Fruit fly (Drosophila melanogaster) whole organism, adult: ENCODE results near the gene Nmdmc.

ENCODE experiments used
- CG11617 ChIP-seq: fragments of 200-800 bp; sonication (Bioruptor generic); optimal IDR thresholded peaks from 2 replicates; lab custom pipeline; 2017; ENCODE audit warnings: mild to moderate bottlenecking, missing biosample characterization, missing genetic modification reagents, missing genetic modification characterization
- CG12768 ChIP-seq: fragments of 200-800 bp; sonication (Bioruptor generic); optimal IDR thresholded peaks from 2 replicates; lab custom pipeline; 2017; ENCODE audit warnings: missing biosample characterization, missing genetic modification characterization, mild to moderate bottlenecking, moderate library complexity, missing genetic modification reagents
- CG14711 ChIP-seq: fragments of 200-800 bp; sonication (Bioruptor generic); optimal IDR thresholded peaks from 2 replicates; lab custom pipeline; 2018; ENCODE audit warnings: missing biosample characterization, mild to moderate bottlenecking, missing genetic modification characterization, moderate library complexity
- CG1620 ChIP-seq: fragments of 200-800 bp; sonication (Bioruptor generic); optimal IDR thresholded peaks from 2 replicates; lab custom pipeline; 2016; ENCODE audit warnings: missing biosample characterization, missing genetic modification characterization
- CG33017 ChIP-seq: fragments of 200-800 bp; sonication (Bioruptor generic); optimal IDR thresholded peaks from 2 replicates; lab custom pipeline; 2018; ENCODE audit warnings: missing biosample characterization, mild to moderate bottlenecking, missing genetic modification characterization, moderate library complexity
- CG5204 ChIP-seq: fragments of 200-800 bp; sonication (Bioruptor generic); optimal IDR thresholded peaks from 2 replicates; lab custom pipeline; 2016; ENCODE audit warnings: missing biosample characterization, missing genetic modification characterization
- CG7045 ChIP-seq: fragments of 200-800 bp; sonication (Bioruptor generic); optimal IDR thresholded peaks from 2 replicates; lab custom pipeline; 2017; ENCODE audit warnings: missing biosample characterization, mild to moderate bottlenecking, missing genetic modification characterization
- CG7101 ChIP-seq: fragments of 200-800 bp; sonication (Bioruptor generic); optimal IDR thresholded peaks from 2 replicates; lab custom pipeline; 2018; ENCODE audit warnings: missing biosample characterization, mild to moderate bottlenecking, missing genetic modification characterization, moderate library complexity
- Clk ChIP-seq: fragments of 200-800 bp; sonication (Bioruptor generic); optimal IDR thresholded peaks from 2 replicates; lab custom pipeline; 2017; ENCODE audit warnings: missing biosample characterization, missing genetic modification characterization
- Crg-1 ChIP-seq: fragments of 200-800 bp; sonication (Bioruptor generic); optimal IDR thresholded peaks from 2 replicates; lab custom pipeline; 2016; ENCODE audit warnings: missing biosample characterization, missing genetic modification characterization
- Hr96 ChIP-seq: fragments of 200-800 bp; sonication (Bioruptor generic); optimal IDR thresholded peaks from 2 replicates; lab custom pipeline; 2016; ENCODE audit warnings: missing biosample characterization, missing genetic modification characterization
- Mnt ChIP-seq: fragments of 200-800 bp; sonication (Bioruptor generic); optimal IDR thresholded peaks from 2 replicates; lab custom pipeline; 2016; ENCODE audit warnings: missing biosample characterization, mild to moderate bottlenecking, missing genetic modification characterization
- bab1 ChIP-seq: fragments of 200-800 bp; sonication (Bioruptor generic); optimal IDR thresholded peaks from 3 replicates; lab custom pipeline; 2019; ENCODE audit warnings: missing biosample characterization, mild to moderate bottlenecking, missing genetic modification characterization, moderate library complexity
- cic ChIP-seq: fragments of 200-800 bp; sonication (Bioruptor generic); optimal IDR thresholded peaks from 2 replicates; lab custom pipeline; 2017; ENCODE audit warnings: missing biosample characterization, mild to moderate bottlenecking, missing genetic modification characterization, moderate library complexity
- cnc ChIP-seq, 2 experiments: fragments of >200 bp; optimal IDR thresholded peaks; 2 replicates each; lab custom pipeline; 2017
- kay ChIP-seq: fragments of 200-800 bp; sonication (Bioruptor generic); peaks from one replicate; lab custom pipeline; 2016; ENCODE audit warnings: missing biosample characterization, missing genetic modification characterization, borderline replicate concordance
- ovo ChIP-seq: fragments of 200-800 bp; sonication (Bioruptor generic); optimal IDR thresholded peaks from 2 replicates; lab custom pipeline; 2016; ENCODE audit warnings: missing biosample characterization, missing genetic modification characterization
- pad ChIP-seq: fragments of 200-800 bp; sonication (Bioruptor generic); optimal IDR thresholded peaks from 3 replicates; lab custom pipeline; 2017; ENCODE audit warnings: missing biosample characterization, missing genetic modification characterization, mild to moderate bottlenecking, moderate library complexity, missing genetic modification reagents
- tj ChIP-seq: fragments of 200-800 bp; sonication (Bioruptor generic); optimal IDR thresholded peaks from 3 replicates; lab custom pipeline; 2017; ENCODE audit warnings: missing biosample characterization, mild to moderate bottlenecking, missing genetic modification characterization, moderate library complexity
- toe ChIP-seq: fragments of 200-800 bp; sonication (Bioruptor generic); optimal IDR thresholded peaks from 2 replicates; lab custom pipeline; 2016; ENCODE audit warnings: missing biosample characterization, missing genetic modification characterization

Gene Nmdmc

dm6 chr3R:9069874-9070273, 19.5 kb upstream of the Nmdmc start:
- no peak for TF ChIP-seq CG12768 (GFP tag; lab: Kevin White, UChicago)
- TF ChIP-seq cic (GFP tag; lab: Kevin White, UChicago): no peak
- TF ChIP-seq CG14711 (tag; lab: Kevin White, UChicago): no peak
- no peak for TF ChIP-seq kay (GFP tag; lab: Kevin White, UChicago)
- TF ChIP-seq Clk (GFP tag; lab: Kevin White, UChicago): no peak
- TF ChIP-seq CG5204: no peak
- TF ChIP-seq cnc (optimal IDR thresholded peaks at IDR 0.05; lab: Kevin White, UChicago): no peak
- TF ChIP-seq CG11617 (GFP tag; lab: Kevin White, UChicago): no peak
- TF ChIP-seq Crg-1 (GFP tag; lab: Kevin White, UChicago): no peak
- no peak for TF ChIP-seq Hr96 (GFP tag; lab: Kevin White, UChicago)
- no peak for TF ChIP-seq CG33017 (tag; lab: Kevin White, UChicago)
- TF ChIP-seq CG7045 (GFP tag; lab: Kevin White, UChicago): no peak
- no peak for TF ChIP-seq tj (GFP tag; lab: Kevin White, UChicago)
- no peak for TF ChIP-seq toe (GFP tag; lab: Kevin White, UChicago)
- TF ChIP-seq CG7101: no peak
- TF ChIP-seq ovo: no peak
- no peak for TF ChIP-seq bab1 (GFP tag; lab: Kevin White, UChicago)
- TF ChIP-seq pad: no peak
- no peak for TF ChIP-seq Mnt (GFP tag; lab: Kevin White, UChicago)

- TF ChIP-seq ovo: no peak
- no peak for TF ChIP-seq CG33017 (tag; lab: Kevin White, UChicago)
- TF ChIP-seq Hr96 (GFP tag; lab: Kevin White, UChicago): no peak
- TF ChIP-seq tj (GFP tag; lab: Kevin White, UChicago): no peak
- no peak for TF ChIP-seq CG1620 (GFP tag; lab: Kevin White, UChicago)
- TF ChIP-seq Mnt (GFP tag; lab: Kevin White, UChicago): no peak
- TF ChIP-seq Crg-1 (GFP tag; lab: Kevin White, UChicago): no peak
- no peak for TF ChIP-seq pad
- no peak for TF ChIP-seq CG12768 (GFP tag; lab: Kevin White, UChicago)
These were observed 18.1 kb upstream of the Nmdmc start for dm6 chr3R:9068418-9068817.

dm6 chr3R:9064874-9065273, 14.5 kb upstream of the Nmdmc start, which contains the start of the genes beag and Ada:
Gene beag, minus strand, starts transcription at chr3R:9065078.
Gene Ada, plus strand, starts transcription at chr3R:9065183.
- TF ChIP-seq CG7045 (GFP tag; lab: Kevin White, UChicago): no peak
- TF ChIP-seq CG12768 (GFP tag; lab: Kevin White, UChicago): no peak
- TF ChIP-seq cic (GFP tag; lab: Kevin White, UChicago): no peak
- peak; percentile 26 for TF ChIP-seq CG11617 (GFP tag; lab: Kevin White, UChicago)
- no peak for TF ChIP-seq kay (GFP tag; lab: Kevin White, UChicago)
- TF ChIP-seq CG7101: peak; percentile 61
- peak; percentile 48 for TF ChIP-seq CG33017 (tag; lab: Kevin White, UChicago)
- TF ChIP-seq tj (GFP tag; lab: Kevin White, UChicago): no peak
- TF ChIP-seq Crg-1 (GFP tag; lab: Kevin White, UChicago): no peak
- TF ChIP-seq toe (GFP tag; lab: Kevin White, UChicago): peak; percentile 10
- peak; percentile 95 for TF ChIP-seq CG14711 (tag; lab: Kevin White, UChicago)
- TF ChIP-seq bab1 (GFP tag; lab: Kevin White, UChicago): peak; percentile 65
- no peak for TF ChIP-seq ovo
- no peak for TF ChIP-seq CG1620 (GFP tag; lab: Kevin White, UChicago)
- no peak for TF ChIP-seq Hr96 (GFP tag; lab: Kevin White, UChicago)
- peak; percentile 9 for TF ChIP-seq Clk (GFP tag; lab: Kevin White, UChicago)
- TF ChIP-seq cnc (optimal IDR thresholded peaks at IDR 0.05; lab: Kevin White, UChicago): no peak
- TF ChIP-seq pad: no peak
- TF ChIP-seq Mnt (GFP tag; lab: Kevin White, UChicago): peak; percentile 51
- TF ChIP-seq CG5204: no peak

dm6 chr3R:9062756-9063155, 12.4 kb upstream of the Nmdmc start:
- TF ChIP-seq Mnt (GFP tag; lab: Kevin White, UChicago) (no peak), CG33017 (tag; lab: Kevin White, UChicago) (peak; percentile 37)

dm6 chr3R:9057398-9058058, 7.2 kb upstream of the Nmdmc start:
- TF ChIP-seq CG11617 (GFP tag; lab: Kevin White, UChicago): peak; percentile 99
- peak; percentile 97 for TF ChIP-seq CG14711 (tag; lab: Kevin White, UChicago)
- TF ChIP-seq Crg-1 (GFP tag; lab: Kevin White, UChicago): peak; percentile 80
- TF ChIP-seq Hr96 (GFP tag; lab: Kevin White, UChicago): peak; percentile 93
- TF ChIP-seq bab1 (GFP tag; lab: Kevin White, UChicago): peak; percentile 93
- peak; percentile 88 for TF ChIP-seq tj (GFP tag; lab: Kevin White, UChicago)
- TF ChIP-seq Clk (GFP tag; lab: Kevin White, UChicago): peak; percentile 96
- peak; percentile 79 for TF ChIP-seq ovo
- no peak for TF ChIP-seq cnc (optimal IDR thresholded peaks at IDR 0.05; lab: Kevin White, UChicago)
- TF ChIP-seq CG5204: peak; percentile 87
- TF ChIP-seq CG1620 (GFP tag; lab: Kevin White, UChicago): peak; percentile 75
- TF ChIP-seq toe (GFP tag; lab: Kevin White, UChicago): peak; percentile 95
- TF ChIP-seq CG12768 (GFP tag; lab: Kevin White, UChicago): peak; percentile 99
- TF ChIP-seq kay (GFP tag; lab: Kevin White, UChicago): peak; percentile 99
- peak; percentile 98 for TF ChIP-seq CG7045 (GFP tag; lab: Kevin White, UChicago)
- peak; percentile 89 for TF ChIP-seq pad
- peak; percentile 99 for TF ChIP-seq CG33017 (tag; lab: Kevin White, UChicago)
- TF ChIP-seq CG7101: peak; percentile 99
- TF ChIP-seq cic (GFP tag; lab: Kevin White, UChicago): peak; percentile 95
- TF ChIP-seq Mnt (GFP tag; lab: Kevin White, UChicago): peak; percentile 79
